Fruit fly (Drosophila melanogaster) whole organism, embryonic: ENCODE data around the gene CG6409.

Source experiments
- Adf1 ChIP-seq: fragments of 200-800 bp; sonication (Bioruptor generic); IDR thresholded peaks from 2 replicates; pipeline ENCODE4 v1.3.6; 2022; ENCODE audit warnings: missing biosample characterization, missing genetic modification characterization
- CG10431 ChIP-seq: fragments of 200-800 bp; sonication (Bioruptor generic); optimal IDR thresholded peaks from 3 replicates; lab custom pipeline; 2018; ENCODE audit warnings: missing biosample characterization, mild to moderate bottlenecking, missing genetic modification characterization
- CG14965 ChIP-seq: fragments of 200-800 bp; sonication (Bioruptor generic); optimal IDR thresholded peaks from 2 replicates; lab custom pipeline; 2016; ENCODE audit warnings: missing biosample characterization, missing genetic modification characterization, borderline replicate concordance
- CG17829 ChIP-seq: fragments of 200-800 bp; optimal IDR thresholded peaks from 2 replicates; lab custom pipeline; 2019; ENCODE audit warnings: missing biosample characterization, mild to moderate bottlenecking, missing genetic modification characterization, moderate library complexity
- CG17912 ChIP-seq: fragments of 200-800 bp; sonication (Bioruptor generic); optimal IDR thresholded peaks from 2 replicates; lab custom pipeline; 2018; ENCODE audit warnings: missing biosample characterization, mild to moderate bottlenecking, missing genetic modification characterization
- CG18262 ChIP-seq: fragments of 200-800 bp; optimal IDR thresholded peaks from 3 replicates; lab custom pipeline; 2019; ENCODE audit warnings: missing biosample characterization, mild to moderate bottlenecking, missing genetic modification characterization, moderate library complexity
- CG18619 ChIP-seq: fragments of 200-800 bp; sonication (Bioruptor generic); optimal IDR thresholded peaks from 3 replicates; lab custom pipeline; 2017; ENCODE audit warnings: missing biosample characterization, mild to moderate bottlenecking, missing genetic modification characterization
- CG30403 ChIP-seq: fragments of 200-800 bp; sonication (Bioruptor generic); optimal IDR thresholded peaks from 3 replicates; lab custom pipeline; 2016; ENCODE audit warnings: missing biosample characterization, missing genetic modification characterization
- CG31388 ChIP-seq: fragments of 200-800 bp; sonication (Bioruptor generic); optimal IDR thresholded peaks from 2 replicates; lab custom pipeline; 2016; ENCODE audit warnings: missing biosample characterization, missing genetic modification characterization
- CG3407 ChIP-seq: fragments of 200-800 bp; sonication (Bioruptor generic); optimal IDR thresholded peaks from 2 replicates; lab custom pipeline; 2018; ENCODE audit warnings: missing biosample characterization, mild to moderate bottlenecking, missing genetic modification characterization
- CG5245 ChIP-seq: fragments of 200-800 bp; sonication (Bioruptor generic); optimal IDR thresholded peaks from 3 replicates; lab custom pipeline; 2016; ENCODE audit warnings: missing biosample characterization, missing genetic modification characterization
- CG7839 ChIP-seq: fragments of 200-800 bp; sonication (Bioruptor generic); optimal IDR thresholded peaks from 3 replicates; lab custom pipeline; 2018; ENCODE audit warnings: missing biosample characterization, mild to moderate bottlenecking, missing genetic modification characterization, moderate library complexity
- CG8359 ChIP-seq: fragments of 200-800 bp; sonication (Bioruptor generic); optimal IDR thresholded peaks from 2 replicates; lab custom pipeline; 2017; ENCODE audit warnings: missing biosample characterization, mild to moderate bottlenecking, missing genetic modification characterization, borderline replicate concordance
- CG8478 ChIP-seq: fragments of >200 bp; optimal IDR thresholded peaks from 2 replicates; lab custom pipeline; 2018
- CG8924 ChIP-seq: fragments of 200-800 bp; optimal IDR thresholded peaks from 3 replicates; lab custom pipeline; 2019; ENCODE audit warnings: missing biosample characterization, mild to moderate bottlenecking, missing genetic modification characterization, moderate library complexity
- CG9437 ChIP-seq: fragments of 200-800 bp; sonication (Bioruptor generic); optimal IDR thresholded peaks from 2 replicates; lab custom pipeline; 2018; ENCODE audit warnings: missing biosample characterization, mild to moderate bottlenecking, missing genetic modification characterization
- CG9876 ChIP-seq: fragments of 200-800 bp; sonication (Bioruptor generic); optimal IDR thresholded peaks from 2 replicates; lab custom pipeline; 2016; ENCODE audit warnings: missing biosample characterization, missing genetic modification characterization
- CrebB ChIP-seq: fragments of 200-800 bp; sonication (Bioruptor generic); optimal IDR thresholded peaks from 3 replicates; lab custom pipeline; 2018; ENCODE audit warnings: missing biosample characterization, mild to moderate bottlenecking, missing genetic modification characterization
- Dbx ChIP-seq: fragments of 200-800 bp; sonication (Bioruptor generic); IDR thresholded peaks from 3 replicates; pipeline ENCODE4 v1.3.6; 2022; ENCODE audit warnings: missing biosample characterization, missing genetic modification characterization
- Eip74EF ChIP-seq, 2 experiments: fragments of 200-800 bp in 1 of 2; fragments of >200 bp in 1 of 2; sonication (Bioruptor generic) in 1 of 2; optimal IDR thresholded peaks; 2 replicates each; lab custom pipeline; 2017 to 2019; ENCODE audit warnings: missing biosample characterization in 2 of 2, missing genetic modification characterization in 2 of 2, mild to moderate bottlenecking in 1 of 2, moderate library complexity in 1 of 2
- Elba2 ChIP-seq: fragments of 200-800 bp; sonication (Bioruptor generic); optimal IDR thresholded peaks from 3 replicates; lab custom pipeline; 2016; ENCODE audit warnings: missing biosample characterization, missing genetic modification characterization
- Gug ChIP-seq: fragments of 200-800 bp; sonication (Bioruptor generic); IDR thresholded peaks from 4 replicates; pipeline ENCODE4 v1.3.6; 2022; ENCODE audit warnings: missing biosample characterization, missing genetic modification characterization
- HHEX ChIP-seq: fragments of 200-800 bp; sonication (Bioruptor generic); optimal IDR thresholded peaks from 3 replicates; lab custom pipeline; 2017; ENCODE audit warnings: missing biosample characterization, mild to moderate bottlenecking, missing genetic modification characterization, missing genetic modification reagents
- NC2α ChIP-seq: fragments of 200-800 bp; sonication (Bioruptor generic); optimal IDR thresholded peaks from 2 replicates; lab custom pipeline; 2016; ENCODE audit warnings: missing biosample characterization, missing genetic modification characterization
- Ravus ChIP-seq: fragments of 200-800 bp; sonication (Bioruptor generic); IDR thresholded peaks from 2 replicates; pipeline ENCODE4 v1.3.6; 2022; ENCODE audit warnings: missing biosample characterization, missing genetic modification characterization
- Rfx ChIP-seq: fragments of 200-800 bp; sonication (Bioruptor generic); IDR thresholded peaks from 2 replicates; pipeline ENCODE4 v1.3.6; 2022; ENCODE audit warnings: missing biosample characterization, missing genetic modification characterization
- Rx ChIP-seq: fragments of 200-800 bp; sonication (Bioruptor generic); IDR thresholded peaks from 2 replicates; pipeline ENCODE4 v1.3.6; 2022; ENCODE audit warnings: missing biosample characterization, missing genetic modification characterization
- TFAM ChIP-seq: fragments of 200-800 bp; sonication (Bioruptor generic); optimal IDR thresholded peaks from 2 replicates; lab custom pipeline; 2017; ENCODE audit warnings: missing biosample characterization, missing genetic modification characterization, inconsistent platforms
- aop ChIP-seq: fragments of 200-800 bp; sonication (Bioruptor generic); IDR thresholded peaks from 2 replicates; pipeline ENCODE4 v1.3.6; 2022; ENCODE audit warnings: missing biosample characterization, missing genetic modification characterization
- ase ChIP-seq: fragments of 200-800 bp; sonication (Bioruptor generic); IDR thresholded peaks from 3 replicates; pipeline ENCODE4 v1.3.6; 2022; ENCODE audit warnings: missing biosample characterization, missing genetic modification characterization
- az2 ChIP-seq: fragments of 200-800 bp; sonication (Bioruptor generic); optimal IDR thresholded peaks from 3 replicates; lab custom pipeline; 2016; ENCODE audit warnings: missing biosample characterization, missing genetic modification characterization
- chif ChIP-seq, 2 experiments: fragments of 200-800 bp; sonication (Bioruptor generic); optimal IDR thresholded peaks; 3 replicates each; lab custom pipeline; 2016; ENCODE audit warnings: missing biosample characterization in 2 of 2, missing genetic modification characterization in 2 of 2
- danr ChIP-seq: fragments of 200-800 bp; sonication (Bioruptor generic); IDR thresholded peaks from 2 replicates; pipeline ENCODE4 v1.3.6; 2022; ENCODE audit warnings: missing biosample characterization, missing genetic modification characterization
- dati ChIP-seq: fragments of 200-800 bp; sonication (Bioruptor generic); IDR thresholded peaks from 2 replicates; pipeline ENCODE4 v1.3.6; 2022; ENCODE audit warnings: missing biosample characterization, missing genetic modification characterization
- her ChIP-seq: fragments of 200-800 bp; sonication (Bioruptor generic); optimal IDR thresholded peaks from 2 replicates; lab custom pipeline; 2016; ENCODE audit warnings: missing biosample characterization, missing genetic modification characterization
- inv ChIP-seq: fragments of 200-800 bp; sonication (Bioruptor generic); IDR thresholded peaks from 2 replicates; pipeline ENCODE4 v1.3.6; 2022; ENCODE audit warnings: missing biosample characterization, missing genetic modification characterization; ENCODE audit not compliant: partially characterized antibody
- ken ChIP-seq: fragments of 200-800 bp; sonication (Bioruptor generic); IDR thresholded peaks from 3 replicates; pipeline ENCODE4 v1.3.6; 2022; ENCODE audit warnings: missing biosample characterization, missing genetic modification characterization
- lab ChIP-seq: fragments of 200-800 bp; sonication (Bioruptor generic); optimal IDR thresholded peaks from 3 replicates; lab custom pipeline; 2017; ENCODE audit warnings: missing biosample characterization, missing genetic modification characterization, mild to moderate bottlenecking, moderate library complexity, missing genetic modification reagents
- luna ChIP-seq: fragments of 200-800 bp; sonication (Bioruptor generic); optimal IDR thresholded peaks from 2 replicates; lab custom pipeline; 2016; ENCODE audit warnings: missing biosample characterization, missing genetic modification characterization
- mam ChIP-seq: fragments of 200-800 bp; sonication (Bioruptor generic); optimal IDR thresholded peaks from 3 replicates; lab custom pipeline; 2016; ENCODE audit warnings: missing biosample characterization, missing genetic modification characterization
- nau ChIP-seq: fragments of 200-800 bp; sonication (Bioruptor generic); optimal IDR thresholded peaks from 3 replicates; lab custom pipeline; 2017; ENCODE audit warnings: missing biosample characterization, mild to moderate bottlenecking, missing genetic modification characterization, missing genetic modification reagents
- phol ChIP-seq: fragments of 200-800 bp; sonication (Bioruptor generic); optimal IDR thresholded peaks from 3 replicates; lab custom pipeline; 2018; ENCODE audit warnings: missing biosample characterization, mild to moderate bottlenecking, missing genetic modification characterization, moderate library complexity
- pzg ChIP-seq: fragments of 200-800 bp; sonication (Bioruptor generic); optimal IDR thresholded peaks from 3 replicates; lab custom pipeline; 2018; ENCODE audit warnings: missing biosample characterization, mild to moderate bottlenecking, missing genetic modification characterization, moderate library complexity
- sd ChIP-seq: fragments of 200-800 bp; sonication (Bioruptor generic); optimal IDR thresholded peaks from 3 replicates; lab custom pipeline; 2018; ENCODE audit warnings: missing biosample characterization, mild to moderate bottlenecking, missing genetic modification characterization, moderate library complexity
- sens ChIP-seq: fragments of 200-800 bp; sonication (Bioruptor generic); peaks from one replicate; lab custom pipeline; 2016; ENCODE audit warnings: missing biosample characterization, missing genetic modification characterization
- shn ChIP-seq: fragments of 200-800 bp; sonication (Bioruptor generic); optimal IDR thresholded peaks from 3 replicates; lab custom pipeline; 2016; ENCODE audit warnings: missing biosample characterization, missing genetic modification characterization
- stwl ChIP-seq: fragments of 200-800 bp; sonication (Bioruptor generic); optimal IDR thresholded peaks from 3 replicates; lab custom pipeline; 2018; ENCODE audit warnings: missing biosample characterization, mild to moderate bottlenecking, missing genetic modification characterization, moderate library complexity
- trh ChIP-seq: fragments of 200-800 bp; sonication (Bioruptor generic); optimal IDR thresholded peaks from 2 replicates; lab custom pipeline; 2016; ENCODE audit warnings: missing biosample characterization, missing genetic modification characterization
- tx ChIP-seq: fragments of 200-800 bp; sonication (Bioruptor generic); optimal IDR thresholded peaks from 2 replicates; lab custom pipeline; 2016; ENCODE audit warnings: missing biosample characterization, missing genetic modification characterization

The CG6409 gene

DNA sequence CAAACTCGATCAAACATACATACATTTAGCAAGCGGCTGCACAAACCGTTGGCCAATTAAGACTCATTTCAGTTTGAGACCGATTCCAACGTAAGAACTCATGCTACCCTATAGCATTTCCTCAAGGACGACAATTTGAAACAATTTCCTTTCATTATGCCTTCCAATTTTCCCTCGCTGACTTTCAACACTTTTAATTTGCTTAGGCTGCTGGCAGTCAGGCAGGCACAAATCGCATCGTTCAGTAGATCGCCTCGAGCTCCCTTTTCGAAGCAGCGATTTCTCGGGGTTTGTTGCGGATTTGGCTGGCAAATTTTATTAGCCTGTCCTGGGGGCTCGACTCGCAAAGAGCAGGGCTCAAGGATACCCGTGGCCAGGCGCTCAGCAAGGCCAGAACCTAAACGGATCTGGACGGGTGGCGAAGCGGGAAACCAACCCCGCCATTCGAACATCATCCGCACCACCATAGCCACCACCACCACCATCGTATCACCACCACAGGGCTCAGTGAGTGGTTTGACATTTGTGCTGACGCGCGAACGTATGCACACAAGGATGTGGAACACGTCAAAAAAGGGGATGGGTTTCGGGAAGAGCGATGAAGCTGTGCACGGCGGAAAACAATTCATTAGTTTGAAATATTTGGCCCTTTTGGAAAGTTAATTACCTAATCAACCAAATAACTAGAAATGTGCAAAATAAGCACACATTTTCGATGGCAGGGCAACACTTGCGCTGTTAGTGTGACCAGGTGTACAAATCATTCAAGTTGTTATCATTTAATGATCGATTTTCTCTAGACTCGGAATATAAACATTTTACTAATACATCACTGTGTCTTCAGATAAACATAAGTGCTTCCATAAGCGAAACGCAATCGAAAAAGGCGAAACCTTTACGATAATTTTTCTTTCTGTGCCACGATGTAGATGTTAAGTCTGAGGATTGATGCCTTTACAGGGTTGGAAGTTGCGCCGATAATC is 37.3 kb downstream of the CG6409 start (continued):
- TF ChIP-seq az2 = peak; percentile 2
- TF ChIP-seq NC2α = peak; percentile 35
- no peak for TF ChIP-seq CG9876
- TF ChIP-seq Ravus (GFP tag; lab: Robert Waterston, UW) = no peak
- no peak for TF ChIP-seq Dbx
- TF ChIP-seq CG30403 (GFP tag; lab: Kevin White, UChicago) = peak; percentile 53
- no peak for TF ChIP-seq trh (GFP tag; lab: Kevin White, UChicago)
- TF ChIP-seq CG8924 = peak; percentile 49
- no peak for TF ChIP-seq CG8478
- TF ChIP-seq chif (GFP tag; optimal IDR thresholded peaks at IDR 0.05; lab: Kevin White, UChicago) = peak; percentile 45 to 60
- TF ChIP-seq CG8359 = peak; percentile 16
- TF ChIP-seq CrebB = no peak
- peak; percentile 28 for TF ChIP-seq nau (GFP tag; lab: Kevin White, UChicago)
- no peak for TF ChIP-seq aop (GFP tag; lab: Robert Waterston, UW)
- TF ChIP-seq CG3407 (GFP tag; lab: Kevin White, UChicago) = peak; percentile 0
- no peak for TF ChIP-seq mam
- peak; percentile 19 for TF ChIP-seq CG5245 (GFP tag; lab: Kevin White, UChicago)
- TF ChIP-seq CG14965 (GFP tag; lab: Kevin White, UChicago) = no peak
- no peak for TF ChIP-seq tx (GFP tag; lab: Kevin White, UChicago)
- no peak for TF ChIP-seq pzg (GFP tag; lab: Kevin White, UChicago)
- TF ChIP-seq Elba2 = no peak
- no peak for TF ChIP-seq lab (GFP tag; lab: Kevin White, UChicago)
- peak; percentile 95 for TF ChIP-seq sens (GFP tag; lab: Kevin White, UChicago)
- TF ChIP-seq CG18262 = peak; percentile 81
- no peak for TF ChIP-seq danr (GFP tag; lab: Robert Waterston, UW)
- no peak for TF ChIP-seq luna (GFP tag; lab: Kevin White, UChicago)
- no peak for TF ChIP-seq Adf1 (GFP tag; lab: Robert Waterston, UW)
- no peak for TF ChIP-seq ase (GFP tag; lab: Robert Waterston, UW)
- TF ChIP-seq Rx (GFP tag; lab: Robert Waterston, UW) = no peak
- TF ChIP-seq her = no peak
- peak in 1 of 2 experiments; percentile 21 for TF ChIP-seq Eip74EF (GFP tag; optimal IDR thresholded peaks at IDR 0.05; lab: Kevin White, UChicago)
- TF ChIP-seq CG18619 (GFP tag; lab: Kevin White, UChicago) = peak; percentile 30
- no peak for TF ChIP-seq Rfx (GFP tag; lab: Robert Waterston, UW)
- TF ChIP-seq CG10431 (GFP tag; lab: Kevin White, UChicago) = no peak
- TF ChIP-seq CG7839 (tag; lab: Kevin White, UChicago) = peak; percentile 63
- TF ChIP-seq dati = no peak
- TF ChIP-seq phol (tag; lab: Kevin White, UChicago) = peak; percentile 74
- no peak for TF ChIP-seq Gug (GFP tag; lab: Robert Waterston, UW)
- TF ChIP-seq CG17912 = no peak
- TF ChIP-seq CG17829 (tag; lab: Kevin White, UChicago) = peak; percentile 53
- TF ChIP-seq CG9437 (GFP tag; lab: Kevin White, UChicago) = no peak
- TF ChIP-seq TFAM (GFP tag; lab: Kevin White, UChicago) = no peak
- no peak for TF ChIP-seq sd
- TF ChIP-seq inv = no peak
- peak; percentile 99 for TF ChIP-seq stwl (tag; lab: Kevin White, UChicago)
- peak; percentile 21 for TF ChIP-seq HHEX (GFP tag; lab: Kevin White, UChicago)
- peak; percentile 56 for TF ChIP-seq shn (GFP tag; lab: Kevin White, UChicago)
- no peak for TF ChIP-seq CG31388 (GFP tag; lab: Kevin White, UChicago)
- TF ChIP-seq ken (GFP tag; lab: Robert Waterston, UW) = peak; percentile 22; the same call in 1 of the 3 replicates
